Fruit fly (Drosophila melanogaster) whole organism, embryonic: ENCODE results near the gene CG3862.

Experiments used
- Atf-2 ChIP-seq: fragments of 200-800 bp; sonication (Bioruptor generic); optimal IDR thresholded peaks from 2 replicates; lab custom pipeline; 2016; ENCODE audit warnings: missing biosample characterization, missing genetic modification characterization
- B-H1 ChIP-seq: fragments of 200-800 bp; sonication (Bioruptor generic); IDR thresholded peaks from 3 replicates; pipeline ENCODE4 v1.3.6; 2022; ENCODE audit warnings: missing biosample characterization, missing genetic modification characterization
- CG13624 ChIP-seq: fragments of 200-800 bp; sonication (Bioruptor generic); optimal IDR thresholded peaks from 2 replicates; lab custom pipeline; 2016; ENCODE audit warnings: missing biosample characterization, missing genetic modification characterization
- CG17385 ChIP-seq: fragments of 200-800 bp; sonication (Bioruptor generic); optimal IDR thresholded peaks from 3 replicates; lab custom pipeline; 2018; ENCODE audit warnings: missing biosample characterization, mild to moderate bottlenecking, missing genetic modification characterization
- CG2875 ChIP-seq: fragments of 200-800 bp; sonication (Bioruptor generic); optimal IDR thresholded peaks from 2 replicates; lab custom pipeline; 2017; ENCODE audit warnings: missing biosample characterization, mild to moderate bottlenecking, missing genetic modification characterization, missing genetic modification reagents
- CG4282 ChIP-seq: fragments of 200-800 bp; sonication (Bioruptor generic); optimal IDR thresholded peaks from 2 replicates; lab custom pipeline; 2016; ENCODE audit warnings: missing biosample characterization, missing genetic modification characterization
- CG6791 ChIP-seq: fragments of 200-800 bp; sonication (Bioruptor generic); IDR thresholded peaks from 3 replicates; pipeline ENCODE4 v1.3.6; 2022; ENCODE audit warnings: missing biosample characterization, missing genetic modification characterization; ENCODE audit not compliant: partially characterized antibody
- CG7963 ChIP-seq: fragments of 200-800 bp; sonication (Bioruptor generic); IDR thresholded peaks from 3 replicates; pipeline ENCODE4 v1.3.6; 2022; ENCODE audit warnings: missing biosample characterization, missing genetic modification characterization; ENCODE audit not compliant: partially characterized antibody
- CG8281 ChIP-seq: fragments of 200-800 bp; sonication (Bioruptor generic); optimal IDR thresholded peaks from 2 replicates; lab custom pipeline; 2018; ENCODE audit warnings: missing biosample characterization, mild to moderate bottlenecking, missing genetic modification characterization, moderate library complexity
- CG9727 ChIP-seq: fragments of 200-800 bp; sonication (Bioruptor generic); optimal IDR thresholded peaks from 3 replicates; lab custom pipeline; 2017; ENCODE audit warnings: missing biosample characterization, mild to moderate bottlenecking, missing genetic modification characterization
- CG9817 ChIP-seq: fragments of 200-800 bp; sonication (Bioruptor generic); optimal IDR thresholded peaks from 2 replicates; lab custom pipeline; 2018; ENCODE audit warnings: missing biosample characterization, mild to moderate bottlenecking, missing genetic modification characterization, moderate library complexity
- Dad ChIP-seq: fragments of 200-800 bp; sonication (Bioruptor generic); optimal IDR thresholded peaks from 3 replicates; lab custom pipeline; 2016; ENCODE audit warnings: missing biosample characterization, missing genetic modification characterization
- Dip2 ChIP-seq: fragments of 200-800 bp; sonication (Bioruptor generic); IDR thresholded peaks from 2 replicates; pipeline ENCODE4 v1.3.6; 2022; ENCODE audit warnings: missing biosample characterization, missing genetic modification characterization
- Dll ChIP-seq: fragments of 200-800 bp; sonication (Bioruptor generic); IDR thresholded peaks from 4 replicates; pipeline ENCODE4 v1.3.6; 2022; ENCODE audit warnings: missing biosample characterization, missing genetic modification characterization; ENCODE audit not compliant: partially characterized antibody
- E2f2 ChIP-seq: fragments of 200-800 bp; sonication (Bioruptor generic); IDR thresholded peaks from 2 replicates; pipeline ENCODE4 v1.3.6; 2022; ENCODE audit warnings: missing biosample characterization, missing genetic modification characterization
- Gsc ChIP-seq: fragments of 200-800 bp; sonication (Bioruptor generic); IDR thresholded peaks from 2 replicates; pipeline ENCODE4 v1.3.6; 2022; ENCODE audit warnings: missing biosample characterization, missing genetic modification characterization
- H15 ChIP-seq: fragments of 200-800 bp; sonication (Bioruptor generic); IDR thresholded peaks from 3 replicates; pipeline ENCODE4 v1.3.6; 2022; ENCODE audit warnings: missing biosample characterization, missing genetic modification characterization
- MTF-1 ChIP-seq: fragments of 200-800 bp; sonication (Bioruptor generic); optimal IDR thresholded peaks from 2 replicates; lab custom pipeline; 2018; ENCODE audit warnings: missing biosample characterization, mild to moderate bottlenecking, missing genetic modification characterization, borderline replicate concordance
- Med ChIP-seq: fragments of 200-800 bp; sonication (Bioruptor generic); peaks from one replicate; lab custom pipeline; 2016; ENCODE audit warnings: missing biosample characterization, missing genetic modification characterization, mild to moderate bottlenecking, inconsistent platforms, moderate library complexity
- Meics ChIP-seq: fragments of 200-800 bp; sonication (Bioruptor generic); optimal IDR thresholded peaks from 2 replicates; lab custom pipeline; 2017; ENCODE audit warnings: missing biosample characterization, mild to moderate bottlenecking, missing genetic modification characterization
- NC2β ChIP-seq: fragments of 200-800 bp; sonication (Bioruptor generic); optimal IDR thresholded peaks from 2 replicates; lab custom pipeline; 2016; ENCODE audit warnings: missing biosample characterization, missing genetic modification characterization
- Oaz ChIP-seq: fragments of 200-800 bp; sonication (Bioruptor generic); IDR thresholded peaks from 2 replicates; pipeline ENCODE4 v1.3.6; 2022; ENCODE audit warnings: missing biosample characterization, missing genetic modification characterization
- PHDP ChIP-seq: fragments of 200-800 bp; sonication (Bioruptor generic); optimal IDR thresholded peaks from 3 replicates; lab custom pipeline; 2018; ENCODE audit warnings: missing biosample characterization, mild to moderate bottlenecking, missing genetic modification characterization, moderate library complexity
- Rfx ChIP-seq: fragments of 200-800 bp; sonication (Bioruptor generic); IDR thresholded peaks from 2 replicates; pipeline ENCODE4 v1.3.6; 2022; ENCODE audit warnings: missing biosample characterization, missing genetic modification characterization
- Sry-δ ChIP-seq: fragments of 200-800 bp; sonication (Bioruptor generic); optimal IDR thresholded peaks from 2 replicates; lab custom pipeline; 2016; ENCODE audit warnings: missing biosample characterization, missing genetic modification characterization
- Taf1 ChIP-seq: fragments of 200-800 bp; sonication (Bioruptor generic); IDR thresholded peaks from 2 replicates; pipeline ENCODE4 v1.3.6; 2022; ENCODE audit warnings: missing biosample characterization, missing genetic modification characterization
- bbx ChIP-seq: fragments of 200-800 bp; sonication (Bioruptor generic); IDR thresholded peaks from 2 replicates; pipeline ENCODE4 v1.3.6; 2022; ENCODE audit warnings: missing biosample characterization, missing genetic modification characterization; ENCODE audit not compliant: partially characterized antibody
- bsh ChIP-seq, 2 experiments: fragments of 200-800 bp; sonication (Bioruptor generic); optimal IDR thresholded peaks; 2 replicates each; lab custom pipeline; 2017 to 2018; ENCODE audit warnings: mild to moderate bottlenecking in 2 of 2, missing biosample characterization in 2 of 2, missing genetic modification characterization in 2 of 2, moderate library complexity in 1 of 2
- btn ChIP-seq: fragments of 200-800 bp; sonication (Bioruptor generic); optimal IDR thresholded peaks from 2 replicates; lab custom pipeline; 2016; ENCODE audit warnings: missing biosample characterization, missing genetic modification characterization
- danr ChIP-seq: fragments of 200-800 bp; sonication (Bioruptor generic); IDR thresholded peaks from 2 replicates; pipeline ENCODE4 v1.3.6; 2022; ENCODE audit warnings: missing biosample characterization, missing genetic modification characterization
- emc ChIP-seq: fragments of 200-800 bp; sonication (Bioruptor generic); optimal IDR thresholded peaks from 2 replicates; lab custom pipeline; 2016; ENCODE audit warnings: missing biosample characterization, missing genetic modification characterization
- grn ChIP-seq: fragments of 200-800 bp; sonication (Bioruptor generic); optimal IDR thresholded peaks from 3 replicates; lab custom pipeline; 2017; ENCODE audit warnings: missing biosample characterization, missing genetic modification characterization
- gro ChIP-seq: fragments of 200-800 bp; sonication (Bioruptor generic); optimal IDR thresholded peaks from 2 replicates; lab custom pipeline; 2016; ENCODE audit warnings: missing biosample characterization, missing genetic modification characterization
- ham ChIP-seq: fragments of 200-800 bp; sonication (Bioruptor generic); IDR thresholded peaks from 2 replicates; pipeline ENCODE4 v1.3.6; 2022; ENCODE audit warnings: missing biosample characterization, missing genetic modification characterization
- lmd ChIP-seq: fragments of 200-800 bp; sonication (Bioruptor generic); IDR thresholded peaks from 2 replicates; pipeline ENCODE4 v1.3.6; 2022; ENCODE audit warnings: missing biosample characterization, missing genetic modification characterization
- lov ChIP-seq, 2 experiments: fragments of 200-800 bp in 1 of 2; fragments of >200 bp in 1 of 2; sonication (Bioruptor generic) in 1 of 2; IDR thresholded peaks in 1 of 2; optimal IDR thresholded peaks in 1 of 2; 2 replicates in 1 of 2; 3 replicates in 1 of 2; pipeline versions ENCODE4 v1.3.6 to Lab custom; 2017 to 2022; ENCODE audit warnings: missing biosample characterization in 1 of 2, missing genetic modification characterization in 1 of 2
- maf-S ChIP-seq: fragments of 200-800 bp; sonication (Bioruptor generic); optimal IDR thresholded peaks from 2 replicates; lab custom pipeline; 2016; ENCODE audit warnings: missing biosample characterization, missing genetic modification characterization
- nmo ChIP-seq: fragments of 200-800 bp; sonication (Bioruptor generic); optimal IDR thresholded peaks from 2 replicates; lab custom pipeline; 2018; ENCODE audit warnings: missing biosample characterization, mild to moderate bottlenecking, missing genetic modification characterization, moderate library complexity
- otp ChIP-seq: fragments of 200-800 bp; sonication (Bioruptor generic); IDR thresholded peaks from 3 replicates; pipeline ENCODE4, ENCODE4 v1.3.6; 2022; ENCODE audit warnings: missing biosample characterization, missing genetic modification characterization
- run ChIP-seq: fragments of 200-800 bp; sonication (Bioruptor generic); optimal IDR thresholded peaks from 3 replicates; lab custom pipeline; 2018; ENCODE audit warnings: missing biosample characterization, mild to moderate bottlenecking, missing genetic modification characterization
- schlank ChIP-seq: fragments of 200-800 bp; sonication (Bioruptor generic); optimal IDR thresholded peaks from 2 replicates; lab custom pipeline; 2018; ENCODE audit warnings: missing biosample characterization, mild to moderate bottlenecking, missing genetic modification characterization
- sd ChIP-seq: fragments of 200-800 bp; sonication (Bioruptor generic); optimal IDR thresholded peaks from 3 replicates; lab custom pipeline; 2018; ENCODE audit warnings: missing biosample characterization, mild to moderate bottlenecking, missing genetic modification characterization, moderate library complexity
- seq ChIP-seq: fragments of 200-800 bp; sonication (Bioruptor generic); IDR thresholded peaks from 2 replicates; pipeline ENCODE4 v1.3.6; 2022; ENCODE audit warnings: missing biosample characterization, missing genetic modification characterization
- sisA ChIP-seq: fragments of 200-800 bp; sonication (Bioruptor generic); IDR thresholded peaks from 2 replicates; pipeline ENCODE4 v1.3.6; 2022; ENCODE audit warnings: missing biosample characterization, missing genetic modification characterization
- sqz ChIP-seq: fragments of 200-800 bp; sonication (Bioruptor generic); optimal IDR thresholded peaks from 3 replicates; lab custom pipeline; 2018; ENCODE audit warnings: missing biosample characterization, mild to moderate bottlenecking, missing genetic modification characterization
- sr ChIP-seq: fragments of 200-800 bp; sonication (Bioruptor generic); IDR thresholded peaks from 3 replicates; pipeline ENCODE4 v1.3.6; 2022; ENCODE audit warnings: missing biosample characterization, missing genetic modification characterization
- sug ChIP-seq: fragments of 200-800 bp; optimal IDR thresholded peaks from 2 replicates; lab custom pipeline; 2019; ENCODE audit warnings: missing biosample characterization, mild to moderate bottlenecking, missing genetic modification characterization, moderate library complexity
- unpg ChIP-seq: fragments of 200-800 bp; sonication (Bioruptor generic); optimal IDR thresholded peaks from 3 replicates; lab custom pipeline; 2018; ENCODE audit warnings: missing biosample characterization, mild to moderate bottlenecking, missing genetic modification characterization, moderate library complexity

The CG3862 gene

dm6 chr2L:856690-857488 is 31.2 kb upstream of the CG3862 start (continued):
- TF ChIP-seq CG8281 (tag; lab: Kevin White, UChicago) (peak; percentile 48), bsh (GFP tag; optimal IDR thresholded peaks at IDR 0.05; lab: Kevin White, UChicago) (peak in 1 of 2 experiments; percentile 87), Dip2 (GFP tag; lab: Robert Waterston, UW) (no peak), CG9727 (GFP tag; lab: Kevin White, UChicago) (peak; percentile 66), btn (peak; percentile 53), lov (optimal IDR thresholded peaks at IDR 0.05; lab: Kevin White, UChicago) (no peak), lov (GFP tag; IDR thresholded peaks at IDR 0.05; lab: Robert Waterston, UW) (peak; percentile 81), danr (GFP tag; lab: Robert Waterston, UW) (peak; percentile 78; the same call in 1 of the 2 replicates), grn (GFP tag; lab: Kevin White, UChicago) (peak; percentile 31), maf-S (peak; percentile 21), unpg (peak; percentile 80), CG2875 (GFP tag; lab: Kevin White, UChicago) (peak; percentile 83), Oaz (GFP tag; lab: Robert Waterston, UW) (no peak), emc (peak; percentile 29), H15 (GFP tag; lab: Robert Waterston, UW) (peak; percentile 85), schlank (tag; lab: Kevin White, UChicago) (no peak), gro (GFP tag; lab: Kevin White, UChicago) (no peak), Gsc (GFP tag; lab: Robert Waterston, UW) (peak; percentile 71), MTF-1 (GFP tag; lab: Kevin White, UChicago) (peak; percentile 74), Meics (GFP tag; lab: Kevin White, UChicago) (peak; percentile 68), CG6791 (no peak), Sry-δ (GFP tag; lab: Kevin White, UChicago) (peak; percentile 17), Taf1 (GFP tag; lab: Robert Waterston, UW) (peak; percentile 53; the same call in 1 of the 2 replicates), sisA (GFP tag; lab: Robert Waterston, UW) (peak; percentile 89), lmd (peak; percentile 87), CG4282 (GFP tag; lab: Kevin White, UChicago) (no peak), Atf-2 (GFP tag; lab: Kevin White, UChicago) (peak; percentile 41), sr (peak; percentile 66; the same call in 2 of the 3 replicates), sd (tag; lab: Kevin White, UChicago) (peak; percentile 21), bbx (GFP tag; lab: Robert Waterston, UW) (no peak), Dll (GFP tag; lab: Robert Waterston, UW) (no peak), B-H1 (GFP tag; lab: Robert Waterston, UW) (peak; percentile 73), CG7963 (GFP tag; lab: Robert Waterston, UW) (no peak), CG9817 (tag; lab: Kevin White, UChicago) (peak; percentile 23), run (tag; lab: Kevin White, UChicago) (no peak), sqz (peak; percentile 36), CG13624 (GFP tag; lab: Kevin White, UChicago) (peak; percentile 51), Dad (GFP tag; lab: Kevin White, UChicago) (peak; percentile 70), sug (tag; lab: Kevin White, UChicago) (peak; percentile 78), E2f2 (GFP tag; lab: Robert Waterston, UW) (peak; percentile 41; the same call in 1 of the 2 replicates), CG17385 (GFP tag; lab: Kevin White, UChicago) (peak; percentile 67), Rfx (GFP tag; lab: Robert Waterston, UW) (peak; percentile 76), NC2β (GFP tag; lab: Kevin White, UChicago) (peak; percentile 21), ham (GFP tag; lab: Robert Waterston, UW) (0 out of 2 replicates have a peak, but pooled peaks have one; percentile 26), nmo (peak; percentile 83), Med (GFP tag; lab: Kevin White, UChicago) (peak; percentile 96), PHDP (tag; lab: Kevin White, UChicago) (peak; percentile 53), otp (GFP tag; lab: Robert Waterston, UW) (peak; percentile 89), seq (GFP tag; lab: Robert Waterston, UW) (peak; percentile 59; the same call in 1 of the 2 replicates)
